Worm (Caenorhabditis elegans) whole organism, L1 larva: ENCODE results near the gene srw-79.

ENCODE experiments used
- C04F5.9 ChIP-seq: sonication (generic microtip); optimal IDR thresholded peaks from 2 replicates; lab custom pipeline; 2016; ENCODE audit warnings: missing genetic modification characterization, missing compliant biosample characterization
- C16A3.4 ChIP-seq: fragments of 150-350 bp; optimal IDR thresholded peaks from 2 replicates; lab custom pipeline; 2014; ENCODE audit warnings: missing biosample characterization, missing genetic modification characterization
- C34B4.2 ChIP-seq: sonication (generic microtip); optimal IDR thresholded peaks from 2 replicates; lab custom pipeline; 2017; ENCODE audit warnings: mild to moderate bottlenecking, missing genetic modification characterization, missing compliant biosample characterization
- F16B12.6 ChIP-seq: fragments of 150-350 bp; optimal IDR thresholded peaks from 2 replicates; lab custom pipeline; 2014; ENCODE audit warnings: missing biosample characterization, missing genetic modification characterization
- aha-1 ChIP-seq: fragments of 150-350 bp; optimal IDR thresholded peaks from 2 replicates; lab custom pipeline; 2014; ENCODE audit warnings: missing biosample characterization, missing genetic modification characterization
- alr-1 ChIP-seq: fragments of 200-800 bp; sonication (Bioruptor generic); optimal IDR thresholded peaks from 2 replicates; lab custom pipeline; 2018; ENCODE audit warnings: borderline replicate concordance, mild to moderate bottlenecking, missing genetic modification characterization, missing compliant biosample characterization
- ceh-63 ChIP-seq: fragments of 200-800 bp; sonication (Bioruptor generic); optimal IDR thresholded peaks from 2 replicates; lab custom pipeline; 2018; ENCODE audit warnings: mild to moderate bottlenecking, missing genetic modification characterization, missing compliant biosample characterization
- ceh-8 ChIP-seq: fragments of 200-800 bp; sonication (Bioruptor generic); optimal IDR thresholded peaks from 2 replicates; lab custom pipeline; 2018; ENCODE audit warnings: mild to moderate bottlenecking, missing genetic modification characterization, moderate library complexity, missing compliant biosample characterization
- ceh-90 ChIP-seq: sonication (generic microtip); optimal IDR thresholded peaks from 2 replicates; lab custom pipeline; 2016; ENCODE audit warnings: missing genetic modification characterization, missing compliant biosample characterization
- dsc-1 ChIP-seq: sonication (generic microtip); optimal IDR thresholded peaks from 2 replicates; lab custom pipeline; 2016; ENCODE audit warnings: mild to moderate bottlenecking, missing genetic modification characterization, missing compliant biosample characterization
- efl-1 ChIP-seq, 4 experiments: fragments of 150-350 bp; optimal IDR thresholded peaks in 3 of 4; peaks in 1 of 4; 1 replicate in 1 of 4; 2 replicates in 3 of 4; lab custom pipeline; 2014; ENCODE audit warnings: missing biosample characterization in 2 of 4, missing genetic modification characterization in 2 of 4, missing genetic modification reagents in 2 of 4
- egl-13 ChIP-seq: sonication (generic microtip); optimal IDR thresholded peaks from 2 replicates; lab custom pipeline; 2016; ENCODE audit warnings: missing genotype, missing genetic modification reagents, missing genetic modification characterization, missing compliant biosample characterization
- egl-27 ChIP-seq, 2 experiments: fragments of 150-350 bp in 1 of 2; sonication (generic microtip); optimal IDR thresholded peaks; 3 replicates each; lab custom pipeline; 2017 to 2018; ENCODE audit warnings: missing biosample characterization in 2 of 2, missing genetic modification characterization in 2 of 2, missing genetic modification reagents in 2 of 2
- elt-3 ChIP-seq, 6 experiments: fragments of 150-350 bp in 1 of 6; sonication (generic microtip); optimal IDR thresholded peaks; 2 replicates each; lab custom pipeline; 2017 to 2018; ENCODE audit warnings: missing biosample characterization in 6 of 6, missing genetic modification characterization in 6 of 6, inconsistent platforms in 1 of 6
- fkh-4 ChIP-seq: sonication (generic microtip); optimal IDR thresholded peaks from 2 replicates; lab custom pipeline; 2016; ENCODE audit warnings: missing compliant biosample characterization, missing genetic modification characterization, borderline replicate concordance
- fos-1 ChIP-seq: fragments of 150-350 bp; optimal IDR thresholded peaks from 2 replicates; lab custom pipeline; 2014; ENCODE audit warnings: missing biosample characterization, missing genetic modification characterization
- grh-1 ChIP-seq: fragments of 200-800 bp; sonication (Bioruptor generic); IDR thresholded peaks from 2 replicates; pipeline ENCODE4 v1.3.6; 2022; ENCODE audit warnings: missing genetic modification reagents, missing genetic modification characterization, missing compliant biosample characterization
- hlh-4 ChIP-seq: sonication (generic microtip); optimal IDR thresholded peaks from 2 replicates; lab custom pipeline; 2016; ENCODE audit warnings: mild to moderate bottlenecking, missing genetic modification characterization, missing compliant biosample characterization
- hpl-2 ChIP-seq: fragments of 150-350 bp; optimal IDR thresholded peaks from 2 replicates; lab custom pipeline; 2014; ENCODE audit warnings: missing biosample characterization, missing genetic modification reagents, missing genetic modification characterization
- isw-1 ChIP-seq: fragments of 200-800 bp; sonication (Bioruptor generic); IDR thresholded peaks from 2 replicates; pipeline ENCODE4 v1.3.6; 2022; ENCODE audit warnings: missing genetic modification characterization, missing compliant biosample characterization
- jun-1 ChIP-seq: fragments of 150-350 bp; optimal IDR thresholded peaks from 2 replicates; lab custom pipeline; 2014; ENCODE audit warnings: missing biosample characterization, missing genetic modification reagents, missing genetic modification characterization
- lin-14 ChIP-seq: fragments of 200-800 bp; sonication (Bioruptor generic); optimal IDR thresholded peaks from 2 replicates; lab custom pipeline; 2018; ENCODE audit warnings: mild to moderate bottlenecking, missing genetic modification characterization, moderate library complexity, missing compliant biosample characterization
- lin-39 ChIP-seq: fragments of 150-350 bp; optimal IDR thresholded peaks from 2 replicates; lab custom pipeline; 2014; ENCODE audit warnings: missing biosample characterization, missing genetic modification reagents, missing genetic modification characterization
- lir-3 ChIP-seq: sonication (generic microtip); optimal IDR thresholded peaks from 2 replicates; lab custom pipeline; 2016; ENCODE audit warnings: mild to moderate bottlenecking, missing genetic modification characterization, moderate library complexity, missing compliant biosample characterization; ENCODE audit not compliant: poor library complexity
- mab-9 ChIP-seq: fragments of 200-800 bp; sonication (Bioruptor generic); IDR thresholded peaks from 2 replicates; pipeline ENCODE4 v1.3.6; 2022; ENCODE audit warnings: missing genetic modification reagents, missing genetic modification characterization, missing compliant biosample characterization
- mep-1 ChIP-seq: fragments of 150-350 bp; optimal IDR thresholded peaks from 2 replicates; lab custom pipeline; 2014; ENCODE audit warnings: missing biosample characterization, missing genetic modification characterization
- nhr-11 ChIP-seq: fragments of 150-350 bp; optimal IDR thresholded peaks from 2 replicates; lab custom pipeline; 2014; ENCODE audit warnings: missing biosample characterization, missing genetic modification characterization
- nhr-12 ChIP-seq: sonication (generic microtip); optimal IDR thresholded peaks from 2 replicates; lab custom pipeline; 2017; ENCODE audit warnings: missing biosample characterization, missing genetic modification characterization
- nhr-19 ChIP-seq: fragments of 200-800 bp; sonication (Bioruptor generic); conservative IDR thresholded peaks from 2 replicates; pipeline ENCODE4 v1.3.6; 2022; ENCODE audit warnings: missing genetic modification characterization, missing compliant biosample characterization
- nhr-237 ChIP-seq: fragments of 150-350 bp; optimal IDR thresholded peaks from 2 replicates; lab custom pipeline; 2014; ENCODE audit warnings: missing biosample characterization, missing genetic modification characterization
- nhr-28 ChIP-seq: fragments of 150-350 bp; optimal IDR thresholded peaks from 2 replicates; lab custom pipeline; 2014; ENCODE audit warnings: missing biosample characterization, missing genetic modification characterization
- nhr-47 ChIP-seq: sonication (generic microtip); optimal IDR thresholded peaks from 2 replicates; lab custom pipeline; 2016; ENCODE audit warnings: mild to moderate bottlenecking, missing genetic modification characterization, moderate library complexity, missing compliant biosample characterization
- nhr-71 ChIP-seq: sonication (generic microtip); optimal IDR thresholded peaks from 2 replicates; lab custom pipeline; 2016; ENCODE audit warnings: mild to moderate bottlenecking, missing genetic modification characterization, moderate library complexity, missing compliant biosample characterization
- nhr-76 ChIP-seq: sonication (generic microtip); optimal IDR thresholded peaks from 2 replicates; lab custom pipeline; 2017; ENCODE audit warnings: missing biosample characterization, missing genetic modification characterization
- nhr-77 ChIP-seq: fragments of 150-350 bp; optimal IDR thresholded peaks from 2 replicates; lab custom pipeline; 2014; ENCODE audit warnings: missing biosample characterization, missing genetic modification characterization
- nhr-85 ChIP-seq: sonication (generic microtip); peaks from one replicate; lab custom pipeline; 2016; ENCODE audit warnings: missing genetic modification characterization, inconsistent platforms, missing compliant biosample characterization
- nhr-90 ChIP-seq: sonication (generic microtip); optimal IDR thresholded peaks from 2 replicates; lab custom pipeline; 2016; ENCODE audit warnings: mild to moderate bottlenecking, missing genetic modification characterization, missing compliant biosample characterization; ENCODE audit not compliant: poor library complexity
- pax-3 ChIP-seq: fragments of 200-800 bp; sonication (Bioruptor generic); optimal IDR thresholded peaks from 2 replicates; lab custom pipeline; 2018; ENCODE audit warnings: mild to moderate bottlenecking, missing genetic modification characterization, moderate library complexity, missing compliant biosample characterization
- rnt-1 ChIP-seq: sonication (generic microtip); optimal IDR thresholded peaks from 2 replicates; lab custom pipeline; 2016; ENCODE audit warnings: mild to moderate bottlenecking, missing genetic modification characterization, moderate library complexity, missing compliant biosample characterization
- skn-1 ChIP-seq: fragments of 150-350 bp; optimal IDR thresholded peaks from 2 replicates; lab custom pipeline; 2014; ENCODE audit warnings: missing biosample characterization, missing genetic modification characterization
- sox-4 ChIP-seq: sonication (generic microtip); optimal IDR thresholded peaks from 2 replicates; lab custom pipeline; 2016; ENCODE audit warnings: missing genetic modification characterization, missing compliant biosample characterization
- sptf-1 ChIP-seq: fragments of 150-350 bp; optimal IDR thresholded peaks from 2 replicates; lab custom pipeline; 2014; ENCODE audit warnings: missing biosample characterization, missing genetic modification characterization
- tbx-2 ChIP-seq: sonication (generic microtip); optimal IDR thresholded peaks from 2 replicates; lab custom pipeline; 2016; ENCODE audit warnings: missing genetic modification characterization, missing compliant biosample characterization
- tlp-1 ChIP-seq: fragments of 150-350 bp; optimal IDR thresholded peaks from 2 replicates; lab custom pipeline; 2014; ENCODE audit warnings: missing biosample characterization, missing genetic modification characterization
- unc-130 ChIP-seq: fragments of 150-350 bp; optimal IDR thresholded peaks from 2 replicates; lab custom pipeline; 2017; ENCODE audit warnings: missing biosample characterization, missing genetic modification characterization, inconsistent platforms
- unc-86 ChIP-seq: sonication (generic microtip); optimal IDR thresholded peaks from 2 replicates; lab custom pipeline; 2016; ENCODE audit warnings: missing genetic modification characterization, missing compliant biosample characterization
- xbp-1 ChIP-seq: sonication (generic microtip); optimal IDR thresholded peaks from 2 replicates; lab custom pipeline; 2016; ENCODE audit warnings: missing genetic modification characterization, missing compliant biosample characterization
- zip-4 ChIP-seq: fragments of 200-800 bp; sonication (Bioruptor generic); optimal IDR thresholded peaks from 2 replicates; lab custom pipeline; 2018; ENCODE audit warnings: mild to moderate bottlenecking, missing genetic modification characterization, moderate library complexity, missing compliant biosample characterization
- ztf-11 ChIP-seq, 2 experiments: sonication (generic microtip); optimal IDR thresholded peaks; 2 replicates each; lab custom pipeline; 2016 to 2017; ENCODE audit warnings: missing genetic modification characterization in 2 of 2, missing biosample characterization in 1 of 2, missing compliant biosample characterization in 1 of 2
- ztf-4 ChIP-seq: fragments of 150-350 bp; optimal IDR thresholded peaks from 2 replicates; lab custom pipeline; 2014; ENCODE audit warnings: missing biosample characterization, missing genetic modification characterization

srw-79 gene

DNA sequence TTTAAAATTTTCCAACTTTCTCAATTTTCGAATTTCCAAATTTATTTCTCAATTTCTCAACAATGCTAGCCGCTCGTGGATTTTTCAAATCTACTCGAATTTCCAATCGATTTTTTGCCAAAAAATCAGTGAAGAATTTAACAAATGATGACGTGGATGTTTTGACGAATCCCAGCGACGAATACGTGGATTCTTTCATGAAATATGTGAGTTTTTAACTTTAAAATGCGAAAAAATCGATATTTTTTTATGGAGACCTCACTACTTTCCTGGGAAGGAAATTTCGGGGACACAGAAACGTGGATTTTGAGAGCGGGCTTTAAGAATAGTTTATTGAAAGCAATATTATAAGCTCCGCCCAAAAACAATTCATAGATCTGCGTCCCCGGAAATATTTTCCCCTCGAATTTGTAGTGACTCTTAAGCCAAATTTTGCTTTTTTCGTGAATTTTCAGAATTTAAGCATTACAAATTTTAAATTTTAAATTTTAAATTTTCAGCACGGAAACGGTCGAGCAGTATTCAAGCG lies 45.1 kb downstream of the srw-79 start, which contains the start of gene K08A2.2 (continued):
- TF ChIP-seq F16B12.6 (no peak), nhr-85 (tag; lab: Kevin White, UChicago) (peak; percentile 44), lin-14 (no peak), zip-4 (GFP tag; lab: Kevin White, UChicago) (no peak), skn-1 (tag; lab: Kevin White, UChicago) (no peak), fos-1 (tag; lab: Kevin White, UChicago) (no peak), aha-1 (tag; lab: Kevin White, UChicago) (no peak), isw-1 (peak; percentile 17; the same call in 1 of the 2 replicates), hpl-2 (GFP tag; lab: Kevin White, UChicago) (no peak), ceh-8 (no peak), hlh-4 (tag; lab: Kevin White, UChicago) (no peak), grh-1 (no peak), nhr-77 (no peak), nhr-76 (tag; lab: Kevin White, UChicago) (no peak), nhr-28 (tag; lab: Kevin White, UChicago) (no peak), elt-3 (tag; optimal IDR thresholded peaks at IDR 0.05; lab: Kevin White, UChicago) (no peak), pax-3 (tag; lab: Kevin White, UChicago) (peak; percentile 35), tbx-2 (tag; lab: Kevin White, UChicago) (peak; percentile 11), jun-1 (no peak), unc-130 (tag; lab: Kevin White, UChicago) (no peak), dsc-1 (tag; lab: Kevin White, UChicago) (no peak)
- TF ChIP-seq, all 84 proteins: peak for 17

- no peak for TF ChIP-seq jun-1
- no peak for TF ChIP-seq F16B12.6
- TF ChIP-seq rnt-1 (tag; lab: Kevin White, UChicago): peak; percentile 40
- TF ChIP-seq sptf-1 (tag; lab: Kevin White, UChicago): no peak
- TF ChIP-seq ztf-11 (tag; optimal IDR thresholded peaks at IDR 0.05; lab: Kevin White, UChicago): no peak
- no peak for TF ChIP-seq lin-14
- TF ChIP-seq egl-13: peak; percentile 33
- no peak for TF ChIP-seq lin-39
- peak; percentile 8 for TF ChIP-seq nhr-47 (tag; lab: Kevin White, UChicago)
- TF ChIP-seq nhr-71 (tag; lab: Kevin White, UChicago): no peak
- TF ChIP-seq mab-9 (GFP tag; lab: Robert Waterston, UW): no peak
- TF ChIP-seq lir-3 (tag; lab: Kevin White, UChicago): peak; percentile 56
- no peak for TF ChIP-seq nhr-237 (tag; lab: Kevin White, UChicago)
- no peak for TF ChIP-seq xbp-1
- TF ChIP-seq C34B4.2 (tag; lab: Kevin White, UChicago): no peak
- TF ChIP-seq nhr-12 (tag; lab: Kevin White, UChicago): no peak
- no peak for TF ChIP-seq C04F5.9 (tag; lab: Kevin White, UChicago)
- no peak for TF ChIP-seq skn-1 (tag; lab: Kevin White, UChicago)
- no peak for TF ChIP-seq ceh-90 (tag; lab: Kevin White, UChicago)
- peak; percentile 44 for TF ChIP-seq nhr-85 (tag; lab: Kevin White, UChicago)
- TF ChIP-seq mep-1 (tag; lab: Kevin White, UChicago): no peak
- TF ChIP-seq nhr-11 (tag; lab: Kevin White, UChicago): no peak
- TF ChIP-seq ceh-63 (GFP tag; lab: Kevin White, UChicago): no peak
- no peak for TF ChIP-seq nhr-28 (tag; lab: Kevin White, UChicago)
- TF ChIP-seq isw-1: peak; percentile 27
- TF ChIP-seq elt-3 (tag; optimal IDR thresholded peaks at IDR 0.05; lab: Kevin White, UChicago): no peak
- no peak for TF ChIP-seq tlp-1
- TF ChIP-seq fkh-4 (tag; lab: Kevin White, UChicago): peak; percentile 21
- no peak for TF ChIP-seq egl-27 (tag; optimal IDR thresholded peaks at IDR 0.05; lab: Kevin White, UChicago)
- TF ChIP-seq sox-4 (tag; lab: Kevin White, UChicago): no peak
- no peak for TF ChIP-seq nhr-19 (GFP tag; lab: Robert Waterston, UW)
- TF ChIP-seq ztf-4 (tag; lab: Kevin White, UChicago): no peak
- TF ChIP-seq fos-1 (tag; lab: Kevin White, UChicago): no peak
- TF ChIP-seq nhr-90 (tag; lab: Kevin White, UChicago): no peak
- TF ChIP-seq nhr-76 (tag; lab: Kevin White, UChicago): no peak
- TF ChIP-seq efl-1 (optimal IDR thresholded peaks at IDR 0.05; lab: Kevin White, UChicago): no peak
- peak in 1 of 2 experiments; percentile 72 for TF ChIP-seq efl-1 (GFP tag; optimal IDR thresholded peaks at IDR 0.05 in 1 of 2; lab: Kevin White, UChicago)
- no peak for TF ChIP-seq C16A3.4 (tag; lab: Kevin White, UChicago)
- no peak for TF ChIP-seq unc-86
- TF ChIP-seq alr-1 (tag; lab: Kevin White, UChicago): no peak
- TF ChIP-seq dsc-1 (tag; lab: Kevin White, UChicago): no peak
Measured at ce11 chrII:2992300-2992699, 45.8 kb downstream of the srw-79 start.
